Worm (Caenorhabditis elegans): ENCODE measurements around the gene ZK185.5.

DNA sequence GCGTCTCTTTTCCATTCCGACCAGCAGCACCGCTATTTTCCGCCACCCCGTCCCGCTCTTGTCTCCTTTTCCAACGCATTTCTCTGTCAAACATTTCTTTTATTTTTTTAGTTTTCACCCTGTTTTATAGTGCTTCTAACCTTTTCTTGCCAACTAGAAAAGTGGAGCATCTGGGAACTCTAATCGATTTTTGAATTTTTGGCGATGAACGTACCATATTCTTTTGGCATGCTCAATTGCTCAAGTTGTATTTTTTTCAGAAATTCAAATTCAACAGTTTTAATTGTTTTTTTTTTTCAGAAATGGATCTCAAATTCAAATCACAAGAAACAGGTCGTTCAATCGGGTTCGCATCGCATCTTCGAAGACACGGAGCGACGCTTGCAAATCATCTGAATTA lies 2.5 kb upstream of the ZK185.5 start, which contains the start of gene ZK185.1:
- TF ChIP-seq dpl-1 (GFP tag; optimal IDR thresholded peaks at IDR 0.05) (no peak), lin-13 (GFP tag; optimal IDR thresholded peaks at IDR 0.05) (no peak), lin-15B (tag; optimal IDR thresholded peaks at IDR 0.05) (no peak), elt-2 (tag; optimal IDR thresholded peaks at IDR 0.05) (no peak), elt-3 (tag; optimal IDR thresholded peaks at IDR 0.05) (no peak)
